Worm (Caenorhabditis elegans) whole organism, young adult: ENCODE measurements around the gene F45E6.1.
"Not testable (repeated sequence)": the region's sequence is repeated elsewhere in the genome, so short reads cannot be mapped to it uniquely, and the experiment has no call there.

ENCODE experiments used
- him-1 ChIP-seq: sonication (generic microtip); optimal IDR thresholded peaks from 2 replicates; lab custom pipeline; 2016; ENCODE audit warnings: missing genotype, missing genetic modification reagents, missing genetic modification characterization, missing compliant biosample characterization
- madf-8 ChIP-seq: fragments of 200-800 bp; sonication (Bioruptor generic); conservative IDR thresholded peaks from 2 replicates; pipeline ENCODE4 v1.3.6; 2022; ENCODE audit warnings: missing genetic modification reagents, missing genetic modification characterization, missing compliant biosample characterization
- nfya-1 ChIP-seq: sonication (generic microtip); optimal IDR thresholded peaks from 2 replicates; lab custom pipeline; 2017; ENCODE audit warnings: antibody characterized with exemption, missing compliant biosample characterization, missing genetic modification characterization, borderline replicate concordance; ENCODE audit not compliant: insufficient read depth

ce11 chrX:12502582-12502981 lies 25.3 kb upstream of the F45E6.1 start:
- TF ChIP-seq him-1 (tag; lab: Kevin White, UChicago); madf-8 (GFP tag; lab: Robert Waterston, UW); nfya-1 (tag; lab: Kevin White, UChicago): not testable (repeated sequence)
